Worm (Caenorhabditis elegans): ENCODE measurements around the gene twk-14.

DNA sequence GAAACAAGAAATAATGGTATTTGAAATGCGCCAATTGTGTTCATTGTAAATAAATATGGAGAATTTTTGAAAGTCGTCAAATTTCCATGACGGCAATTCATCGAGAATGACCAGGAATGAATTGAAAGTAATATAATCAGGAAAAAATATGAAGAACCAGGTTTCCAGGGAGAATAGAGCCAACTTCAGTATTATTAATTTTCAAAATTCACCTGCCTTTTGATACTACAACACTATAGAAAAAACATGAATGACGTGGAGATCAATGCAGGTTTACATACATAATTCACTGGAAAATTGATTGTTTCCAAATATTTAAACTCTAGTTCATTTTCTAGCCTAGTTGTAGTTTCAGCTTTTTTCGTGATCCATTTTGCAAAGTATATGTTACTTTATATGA, 38.2 kb upstream of the twk-14 start, which contains the start of gene srh-25:
- TF ChIP-seq blmp-1 (tag; optimal IDR thresholded peaks at IDR 0.05; ENCODE audit: insufficient read depth): no peak
- TF ChIP-seq lsy-2 (tag; optimal IDR thresholded peaks at IDR 0.05): no peak
- TF ChIP-seq fos-1 (tag; optimal IDR thresholded peaks at IDR 0.05): no peak
- TF ChIP-seq unc-39 (tag; optimal IDR thresholded peaks at IDR 0.05): no peak
- no peak for TF ChIP-seq ceh-82 (tag; optimal IDR thresholded peaks at IDR 0.05)
- no peak for TF ChIP-seq elt-1 (tag; optimal IDR thresholded peaks at IDR 0.05)
- no peak for TF ChIP-seq ztf-11 (tag; optimal IDR thresholded peaks at IDR 0.05)
- no peak for TF ChIP-seq ama-1 (optimal IDR thresholded peaks at IDR 0.05)
- no peak for TF ChIP-seq R02D3.7 (tag; optimal IDR thresholded peaks at IDR 0.05)

All from whole organism, L2 larva.